Fruit fly (Drosophila melanogaster) whole organism, embryonic: ENCODE measurements around the gene Ipo9.

Experiments
- Atf3 ChIP-seq: fragments of 200-800 bp; sonication (Bioruptor generic); optimal IDR thresholded peaks from 3 replicates; lab custom pipeline; 2016; ENCODE audit warnings: missing biosample characterization, missing genetic modification characterization
- Bdp1 ChIP-seq: fragments of 200-800 bp; sonication (Bioruptor generic); optimal IDR thresholded peaks from 3 replicates; lab custom pipeline; 2016; ENCODE audit warnings: missing biosample characterization, missing genetic modification characterization
- Bgb ChIP-seq: fragments of 200-800 bp; sonication (Bioruptor generic); IDR thresholded peaks from 2 replicates; pipeline ENCODE4 v1.3.6; 2022; ENCODE audit warnings: missing biosample characterization, missing genetic modification characterization; ENCODE audit not compliant: partially characterized antibody
- CG10979 ChIP-seq: fragments of 200-800 bp; sonication (Bioruptor generic); optimal IDR thresholded peaks from 2 replicates; lab custom pipeline; 2018; ENCODE audit warnings: missing biosample characterization, mild to moderate bottlenecking, missing genetic modification characterization, moderate library complexity
- CG11504 ChIP-seq: fragments of 200-800 bp; sonication (Bioruptor generic); optimal IDR thresholded peaks from 3 replicates; lab custom pipeline; 2019; ENCODE audit warnings: missing biosample characterization, mild to moderate bottlenecking, missing genetic modification characterization, moderate library complexity
- CG12744 ChIP-seq: fragments of 200-800 bp; sonication (Bioruptor generic); optimal IDR thresholded peaks from 2 replicates; lab custom pipeline; 2016; ENCODE audit warnings: missing biosample characterization, missing genetic modification characterization
- CG14667 ChIP-seq: fragments of 200-800 bp; sonication (Bioruptor generic); IDR thresholded peaks from 2 replicates; pipeline ENCODE4 v1.3.6; 2022; ENCODE audit warnings: missing biosample characterization, missing genetic modification characterization
- CG15073 ChIP-seq: fragments of 200-800 bp; sonication (Bioruptor generic); optimal IDR thresholded peaks from 2 replicates; lab custom pipeline; 2016; ENCODE audit warnings: missing biosample characterization, missing genetic modification characterization
- CG1647 ChIP-seq: fragments of 200-800 bp; sonication (Bioruptor generic); optimal IDR thresholded peaks from 3 replicates; lab custom pipeline; 2016; ENCODE audit warnings: missing biosample characterization, missing genetic modification characterization
- CG17328 ChIP-seq: fragments of 200-800 bp; sonication (Bioruptor generic); IDR thresholded peaks from 2 replicates; pipeline ENCODE4 v1.3.6; 2022; ENCODE audit warnings: missing biosample characterization, missing genetic modification characterization
- CG17361 ChIP-seq: fragments of 200-800 bp; sonication (Bioruptor generic); IDR thresholded peaks from 3 replicates; pipeline ENCODE4 v1.3.6; 2022; ENCODE audit warnings: missing biosample characterization, missing genetic modification characterization
- CG2116 ChIP-seq: fragments of 200-800 bp; sonication (Bioruptor generic); optimal IDR thresholded peaks from 3 replicates; lab custom pipeline; 2018; ENCODE audit warnings: missing biosample characterization, mild to moderate bottlenecking, missing genetic modification characterization
- CG2712 ChIP-seq: fragments of 200-800 bp; optimal IDR thresholded peaks from 3 replicates; lab custom pipeline; 2019; ENCODE audit warnings: missing biosample characterization, mild to moderate bottlenecking, missing genetic modification characterization, moderate library complexity
- CG30431 ChIP-seq: fragments of 200-800 bp; sonication (Bioruptor generic); optimal IDR thresholded peaks from 2 replicates; lab custom pipeline; 2017; ENCODE audit warnings: missing biosample characterization, missing genetic modification characterization
- CG3163 ChIP-seq: fragments of 200-800 bp; sonication (Bioruptor generic); optimal IDR thresholded peaks from 3 replicates; lab custom pipeline; 2016; ENCODE audit warnings: missing biosample characterization, missing genetic modification characterization
- CG33557 ChIP-seq: fragments of 200-800 bp; sonication (Bioruptor generic); optimal IDR thresholded peaks from 2 replicates; lab custom pipeline; 2019; ENCODE audit warnings: missing biosample characterization, mild to moderate bottlenecking, missing genetic modification characterization, moderate library complexity
- CG4360 ChIP-seq: fragments of 200-800 bp; sonication (Bioruptor generic); IDR thresholded peaks from 2 replicates; pipeline ENCODE4 v1.3.6; 2022; ENCODE audit warnings: missing biosample characterization, missing genetic modification characterization
- CG5180 ChIP-seq: fragments of 200-800 bp; sonication (Bioruptor generic); optimal IDR thresholded peaks from 3 replicates; lab custom pipeline; 2017; ENCODE audit warnings: missing biosample characterization, missing genetic modification characterization, mild to moderate bottlenecking, moderate library complexity, missing genetic modification reagents
- CG6683 ChIP-seq: fragments of 200-800 bp; sonication (Bioruptor generic); optimal IDR thresholded peaks from 2 replicates; lab custom pipeline; 2017; ENCODE audit warnings: missing biosample characterization, mild to moderate bottlenecking, missing genetic modification characterization, missing genetic modification reagents
- CG6791 ChIP-seq: fragments of 200-800 bp; sonication (Bioruptor generic); IDR thresholded peaks from 3 replicates; pipeline ENCODE4 v1.3.6; 2022; ENCODE audit warnings: missing biosample characterization, missing genetic modification characterization; ENCODE audit not compliant: partially characterized antibody
- Camta ChIP-seq: fragments of 200-800 bp; sonication (Bioruptor generic); optimal IDR thresholded peaks from 2 replicates; lab custom pipeline; 2016; ENCODE audit warnings: missing biosample characterization, missing genetic modification characterization
- Chrac-16 ChIP-seq: fragments of 200-800 bp; sonication (Bioruptor generic); optimal IDR thresholded peaks from 3 replicates; lab custom pipeline; 2016; ENCODE audit warnings: missing biosample characterization, missing genetic modification characterization
- D19B ChIP-seq: fragments of 200-800 bp; sonication (Bioruptor generic); optimal IDR thresholded peaks from 2 replicates; lab custom pipeline; 2017; ENCODE audit warnings: missing biosample characterization, mild to moderate bottlenecking, missing genetic modification characterization
- Dip3 ChIP-seq: fragments of 200-800 bp; sonication (Bioruptor generic); optimal IDR thresholded peaks from 3 replicates; lab custom pipeline; 2016; ENCODE audit warnings: missing biosample characterization, missing genetic modification characterization
- Doc2 ChIP-seq: fragments of 200-800 bp; sonication (Bioruptor generic); IDR thresholded peaks from 2 replicates; pipeline ENCODE4 v1.3.6; 2022; ENCODE audit warnings: missing biosample characterization, missing genetic modification characterization
- ERR ChIP-seq: fragments of 200-800 bp; sonication (Bioruptor generic); optimal IDR thresholded peaks from 2 replicates; lab custom pipeline; 2016; ENCODE audit warnings: missing biosample characterization, missing genetic modification characterization
- Gug ChIP-seq: fragments of 200-800 bp; sonication (Bioruptor generic); IDR thresholded peaks from 4 replicates; pipeline ENCODE4 v1.3.6; 2022; ENCODE audit warnings: missing biosample characterization, missing genetic modification characterization
- Hey ChIP-seq: fragments of 200-800 bp; sonication (Bioruptor generic); optimal IDR thresholded peaks from 3 replicates; lab custom pipeline; 2018; ENCODE audit warnings: missing biosample characterization, mild to moderate bottlenecking, missing genetic modification characterization
- Mrtf ChIP-seq: fragments of 200-800 bp; sonication (Bioruptor generic); IDR thresholded peaks from 3 replicates; pipeline ENCODE4 v1.3.6; 2022; ENCODE audit warnings: missing biosample characterization, missing genetic modification characterization
- Oaz ChIP-seq: fragments of 200-800 bp; sonication (Bioruptor generic); IDR thresholded peaks from 2 replicates; pipeline ENCODE4 v1.3.6; 2022; ENCODE audit warnings: missing biosample characterization, missing genetic modification characterization
- PHDP ChIP-seq: fragments of 200-800 bp; sonication (Bioruptor generic); optimal IDR thresholded peaks from 3 replicates; lab custom pipeline; 2018; ENCODE audit warnings: missing biosample characterization, mild to moderate bottlenecking, missing genetic modification characterization, moderate library complexity
- Scr ChIP-seq: fragments of 200-800 bp; sonication (Bioruptor generic); IDR thresholded peaks from 2 replicates; pipeline ENCODE4 v1.3.6; 2022; ENCODE audit warnings: missing biosample characterization, missing genetic modification characterization; ENCODE audit not compliant: partially characterized antibody
- ash1 ChIP-seq: fragments of 200-800 bp; sonication (Bioruptor generic); optimal IDR thresholded peaks from 2 replicates; lab custom pipeline; 2018; ENCODE audit warnings: missing biosample characterization, mild to moderate bottlenecking, missing genetic modification characterization
- br ChIP-seq: fragments of >200 bp; optimal IDR thresholded peaks from 2 replicates; lab custom pipeline; 2017
- btn ChIP-seq: fragments of 200-800 bp; sonication (Bioruptor generic); optimal IDR thresholded peaks from 2 replicates; lab custom pipeline; 2016; ENCODE audit warnings: missing biosample characterization, missing genetic modification characterization
- chm ChIP-seq: fragments of 200-800 bp; sonication (Bioruptor generic); IDR thresholded peaks from 2 replicates; pipeline ENCODE4 v1.3.6; 2022; ENCODE audit warnings: missing biosample characterization, missing genetic modification characterization
- dati ChIP-seq: fragments of 200-800 bp; sonication (Bioruptor generic); IDR thresholded peaks from 2 replicates; pipeline ENCODE4 v1.3.6; 2022; ENCODE audit warnings: missing biosample characterization, missing genetic modification characterization
- emc ChIP-seq: fragments of 200-800 bp; sonication (Bioruptor generic); optimal IDR thresholded peaks from 2 replicates; lab custom pipeline; 2016; ENCODE audit warnings: missing biosample characterization, missing genetic modification characterization
- fd96Cb ChIP-seq: fragments of 200-800 bp; sonication (Bioruptor generic); optimal IDR thresholded peaks from 2 replicates; lab custom pipeline; 2018; ENCODE audit warnings: missing biosample characterization, mild to moderate bottlenecking, missing genetic modification characterization, moderate library complexity
- gce ChIP-seq: fragments of 200-800 bp; sonication (Bioruptor generic); IDR thresholded peaks from 3 replicates; pipeline ENCODE4 v1.3.6; 2022; ENCODE audit warnings: missing biosample characterization, missing genetic modification characterization
- h ChIP-seq: fragments of >200 bp; optimal IDR thresholded peaks from 2 replicates; lab custom pipeline; 2017
- jing ChIP-seq: fragments of 200-800 bp; sonication (Bioruptor generic); optimal IDR thresholded peaks from 2 replicates; lab custom pipeline; 2018; ENCODE audit warnings: missing biosample characterization, mild to moderate bottlenecking, missing genetic modification characterization
- kay ChIP-seq: fragments of 200-800 bp; sonication (Bioruptor generic); optimal IDR thresholded peaks from 2 replicates; lab custom pipeline; 2016; ENCODE audit warnings: missing biosample characterization, missing genetic modification characterization
- knrl ChIP-seq: fragments of 200-800 bp; sonication (Bioruptor generic); IDR thresholded peaks from 3 replicates; pipeline ENCODE4 v1.3.6; 2022; ENCODE audit warnings: missing biosample characterization, missing genetic modification characterization; ENCODE audit not compliant: partially characterized antibody
- luna ChIP-seq: fragments of 200-800 bp; sonication (Bioruptor generic); optimal IDR thresholded peaks from 2 replicates; lab custom pipeline; 2016; ENCODE audit warnings: missing biosample characterization, missing genetic modification characterization
- p53 ChIP-seq: fragments of 200-800 bp; sonication (Bioruptor generic); optimal IDR thresholded peaks from 2 replicates; lab custom pipeline; 2016; ENCODE audit warnings: missing biosample characterization, missing genetic modification characterization
- slbo ChIP-seq: fragments of 200-800 bp; sonication (Bioruptor generic); IDR thresholded peaks from 2 replicates; pipeline ENCODE4 v1.3.6; 2022; ENCODE audit warnings: missing biosample characterization, missing genetic modification characterization
- vnd ChIP-seq: fragments of 200-800 bp; sonication (Bioruptor generic); IDR thresholded peaks from 3 replicates; pipeline ENCODE4 v1.3.6; 2022; ENCODE audit warnings: missing biosample characterization, missing genetic modification characterization; ENCODE audit not compliant: partially characterized antibody
- zen2 ChIP-seq: fragments of 200-800 bp; sonication (Bioruptor generic); IDR thresholded peaks from 3 replicates; pipeline ENCODE4 v1.3.6; 2022; ENCODE audit warnings: missing biosample characterization, missing genetic modification characterization; ENCODE audit not compliant: partially characterized antibody

Ipo9 gene

DNA sequence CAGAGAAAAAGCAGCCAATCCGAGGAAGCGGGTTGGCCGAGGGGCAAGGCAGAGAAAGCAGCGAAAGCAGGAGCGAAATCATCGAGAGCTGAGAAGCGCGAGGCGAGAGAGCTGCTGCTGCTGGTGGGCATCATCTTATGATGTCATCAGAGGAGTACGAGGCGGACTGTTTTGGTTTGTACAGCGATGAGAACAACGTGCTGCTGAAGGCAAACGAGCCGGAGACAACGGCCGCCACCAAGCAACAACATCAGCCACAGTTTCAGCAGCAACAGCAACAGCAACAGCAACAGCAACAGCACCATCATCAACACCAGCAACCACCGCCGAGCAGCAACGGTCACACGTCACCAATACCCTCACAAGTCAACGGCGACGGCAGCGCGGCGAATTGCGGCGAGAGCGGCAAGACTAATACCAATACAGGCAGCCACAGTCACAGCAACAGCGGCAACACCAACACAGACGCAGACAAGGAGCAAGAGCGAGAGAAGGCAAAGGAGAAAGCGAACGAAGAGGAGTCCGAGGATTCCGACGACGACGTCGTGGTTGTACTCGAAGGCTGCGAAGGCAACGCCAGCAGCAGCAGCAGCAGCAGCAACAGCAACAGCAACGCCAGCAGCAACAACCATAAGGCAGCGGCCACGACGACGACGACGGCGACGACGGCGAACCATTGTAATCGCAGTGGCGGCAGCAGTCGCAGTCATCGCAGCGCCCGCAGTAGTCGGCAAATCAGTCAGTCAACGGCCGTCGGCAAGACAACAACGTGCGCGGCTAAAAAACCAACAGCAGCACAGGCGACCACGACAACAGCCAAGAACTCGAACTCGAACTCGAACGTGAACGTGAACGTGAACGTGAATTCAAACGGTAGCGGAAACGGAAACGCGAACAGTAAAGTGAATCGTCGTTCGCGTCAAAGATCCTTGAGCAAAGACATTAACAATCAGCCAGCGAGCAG, 40.0 kb upstream of the Ipo9 start (continued):
- TF ChIP-seq CG12744 (peak; percentile 3), Bdp1 (GFP tag; lab: Kevin White, UChicago) (peak; percentile 22), kay (GFP tag; lab: Kevin White, UChicago) (no peak), Camta (peak; percentile 14), CG2712 (peak; percentile 43), h (lab: Kevin White, UChicago) (no peak), CG17328 (peak; percentile 51), Chrac-16 (GFP tag; lab: Kevin White, UChicago) (no peak), CG11504 (tag; lab: Kevin White, UChicago) (peak; percentile 88), CG2116 (GFP tag; lab: Kevin White, UChicago) (peak; percentile 11), ash1 (no peak), Scr (GFP tag; lab: Robert Waterston, UW) (0 out of 2 replicates have a peak, but pooled peaks have one; percentile 11), fd96Cb (tag; lab: Kevin White, UChicago) (no peak), CG1647 (GFP tag; lab: Kevin White, UChicago) (no peak), Dip3 (GFP tag; lab: Kevin White, UChicago) (no peak), dati (GFP tag; lab: Robert Waterston, UW) (no peak), CG30431 (no peak), gce (GFP tag; lab: Robert Waterston, UW) (0 out of 3 replicates have a peak, but pooled peaks have one; percentile 18), Mrtf (GFP tag; lab: Robert Waterston, UW) (no peak), CG14667 (GFP tag; lab: Robert Waterston, UW) (no peak), PHDP (tag; lab: Kevin White, UChicago) (no peak), CG6683 (GFP tag; lab: Kevin White, UChicago) (no peak), CG5180 (peak; percentile 95), CG4360 (GFP tag; lab: Robert Waterston, UW) (peak; percentile 94), Gug (GFP tag; lab: Robert Waterston, UW) (peak; percentile 24; the same call in 1 of the 4 replicates), Bgb (GFP tag; lab: Robert Waterston, UW) (peak; percentile 36; the same call in 1 of the 2 replicates), luna (no peak), CG33557 (GFP tag; lab: Kevin White, UChicago) (peak; percentile 39), CG17361 (GFP tag; lab: Robert Waterston, UW) (no peak), Hey (tag; lab: Kevin White, UChicago) (peak; percentile 0), br (no peak), emc (GFP tag; lab: Kevin White, UChicago) (no peak), CG10979 (tag; lab: Kevin White, UChicago) (peak; percentile 28), slbo (GFP tag; lab: Robert Waterston, UW) (no peak), CG15073 (no peak), p53 (no peak), CG3163 (GFP tag; lab: Kevin White, UChicago) (peak; percentile 65), CG6791 (GFP tag; lab: Robert Waterston, UW) (peak; percentile 59; the same call in 1 of the 3 replicates), Oaz (no peak), btn (GFP tag; lab: Kevin White, UChicago) (peak; percentile 34), jing (GFP tag; lab: Kevin White, UChicago) (peak; percentile 45), Doc2 (no peak), zen2 (GFP tag; lab: Robert Waterston, UW) (no peak), chm (GFP tag; lab: Robert Waterston, UW) (peak; percentile 60), knrl (0 out of 3 replicates have a peak, but pooled peaks have one; percentile 33), Atf3 (GFP tag; lab: Kevin White, UChicago) (peak; percentile 16), vnd (GFP tag; lab: Robert Waterston, UW) (no peak), D19B (GFP tag; lab: Kevin White, UChicago) (no peak), ERR (GFP tag; lab: Kevin White, UChicago) (no peak)
